Worm (Caenorhabditis elegans): ENCODE results near the gene dnj-18.

DNA sequence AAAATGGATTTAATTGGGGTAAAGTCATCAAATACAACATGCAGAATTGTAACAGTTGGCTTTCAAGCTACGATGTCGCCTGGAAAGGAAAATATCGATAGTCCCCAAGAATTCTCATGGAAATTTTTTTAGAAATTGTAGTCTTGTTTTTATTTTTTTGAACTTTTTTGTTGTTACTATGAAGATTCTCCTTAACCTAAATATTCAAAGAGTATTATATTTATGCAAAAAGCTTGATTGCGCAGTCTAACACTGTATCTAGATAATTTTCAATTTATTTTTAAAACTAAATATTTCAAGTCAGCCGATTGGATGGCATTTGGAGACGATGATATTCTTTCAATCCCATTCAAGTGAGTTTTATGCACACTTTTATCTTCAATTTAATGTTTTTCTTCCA lies 7.3 kb downstream of the dnj-18 start, which contains the start of gene pgap-2:
- no peak for TF ChIP-seq lsy-2 (tag; optimal IDR thresholded peaks at IDR 0.05)
- TF ChIP-seq unc-62 (GFP tag; optimal IDR thresholded peaks at IDR 0.05): no peak
- TF ChIP-seq pha-4 (tag; optimal IDR thresholded peaks at IDR 0.05): no peak
- no peak for TF ChIP-seq sem-2 (GFP tag; optimal IDR thresholded peaks at IDR 0.05)

Measured in whole organism, mixed stage, embryonic.